Worm (Caenorhabditis elegans): ENCODE results near the gene col-164.
A peak's percentile ranks its signal among the peaks of the same experiment; 100 is the strongest.

- TF ChIP-seq nhr-12 (tag; optimal IDR thresholded peaks at IDR 0.05) (no peak), lin-13 (tag; optimal IDR thresholded peaks at IDR 0.05) (peak; percentile 11), nhr-237 (tag; optimal IDR thresholded peaks at IDR 0.05) (no peak)
Observed at ce11 chrX:2046124-2046722, 47.0 kb upstream of the col-164 start, which contains the start of gene igcm-4.

All from whole organism, mixed stage, embryonic.